Fruit fly (Drosophila melanogaster) whole organism, embryonic: ENCODE data around the gene CG15865.

ENCODE experiments used
- Awh ChIP-seq: fragments of 200-800 bp; sonication (Bioruptor generic); IDR thresholded peaks from 2 replicates; pipeline ENCODE4, ENCODE4 v1.3.6; 2022; ENCODE audit warnings: missing biosample characterization, missing genetic modification characterization
- CG10274 ChIP-seq: fragments of 200-800 bp; sonication (Bioruptor generic); optimal IDR thresholded peaks from 3 replicates; lab custom pipeline; 2017; ENCODE audit warnings: missing biosample characterization, mild to moderate bottlenecking, missing genetic modification characterization
- CG10321 ChIP-seq: fragments of 200-800 bp; sonication (Bioruptor generic); IDR thresholded peaks from 2 replicates; pipeline ENCODE4 v1.3.6; 2022; ENCODE audit warnings: missing biosample characterization, missing genetic modification characterization
- CG11504 ChIP-seq: fragments of 200-800 bp; sonication (Bioruptor generic); optimal IDR thresholded peaks from 3 replicates; lab custom pipeline; 2019; ENCODE audit warnings: missing biosample characterization, mild to moderate bottlenecking, missing genetic modification characterization, moderate library complexity
- CG11695 ChIP-seq: fragments of 200-800 bp; sonication (Bioruptor generic); IDR thresholded peaks from 3 replicates; pipeline ENCODE4 v1.3.6; 2022; ENCODE audit warnings: missing biosample characterization, missing genetic modification characterization
- CG11723 ChIP-seq: fragments of 200-800 bp; sonication (Bioruptor generic); optimal IDR thresholded peaks from 2 replicates; lab custom pipeline; 2017; ENCODE audit warnings: missing biosample characterization, mild to moderate bottlenecking, missing genetic modification characterization
- CG12942 ChIP-seq: fragments of 200-800 bp; sonication (Bioruptor generic); optimal IDR thresholded peaks from 3 replicates; lab custom pipeline; 2016; ENCODE audit warnings: missing biosample characterization, missing genetic modification characterization
- CG14441 ChIP-seq: fragments of 200-800 bp; sonication (Bioruptor generic); IDR thresholded peaks from 2 replicates; pipeline ENCODE4 v1.3.6; 2022; ENCODE audit warnings: missing biosample characterization, missing genetic modification characterization
- CG14710 ChIP-seq: fragments of 200-800 bp; sonication (Bioruptor generic); optimal IDR thresholded peaks from 3 replicates; lab custom pipeline; 2019; ENCODE audit warnings: missing biosample characterization, mild to moderate bottlenecking, missing genetic modification characterization, moderate library complexity
- CG14965 ChIP-seq: fragments of 200-800 bp; sonication (Bioruptor generic); optimal IDR thresholded peaks from 2 replicates; lab custom pipeline; 2016; ENCODE audit warnings: missing biosample characterization, missing genetic modification characterization, borderline replicate concordance
- CG15073 ChIP-seq: fragments of 200-800 bp; sonication (Bioruptor generic); optimal IDR thresholded peaks from 2 replicates; lab custom pipeline; 2016; ENCODE audit warnings: missing biosample characterization, missing genetic modification characterization
- CG1647 ChIP-seq: fragments of 200-800 bp; sonication (Bioruptor generic); optimal IDR thresholded peaks from 3 replicates; lab custom pipeline; 2016; ENCODE audit warnings: missing biosample characterization, missing genetic modification characterization
- CG16779 ChIP-seq: fragments of 200-800 bp; sonication (Bioruptor generic); IDR thresholded peaks from 2 replicates; pipeline ENCODE4 v1.3.6; 2022; ENCODE audit warnings: missing biosample characterization, missing genetic modification characterization
- CG17829 ChIP-seq: fragments of 200-800 bp; optimal IDR thresholded peaks from 2 replicates; lab custom pipeline; 2019; ENCODE audit warnings: missing biosample characterization, mild to moderate bottlenecking, missing genetic modification characterization, moderate library complexity
- CG17912 ChIP-seq: fragments of 200-800 bp; sonication (Bioruptor generic); optimal IDR thresholded peaks from 2 replicates; lab custom pipeline; 2018; ENCODE audit warnings: missing biosample characterization, mild to moderate bottlenecking, missing genetic modification characterization
- CG1792 ChIP-seq: fragments of 200-800 bp; sonication (Bioruptor generic); optimal IDR thresholded peaks from 2 replicates; lab custom pipeline; 2016; ENCODE audit warnings: missing biosample characterization, missing genetic modification characterization
- CG2712 ChIP-seq: fragments of 200-800 bp; optimal IDR thresholded peaks from 3 replicates; lab custom pipeline; 2019; ENCODE audit warnings: missing biosample characterization, mild to moderate bottlenecking, missing genetic modification characterization, moderate library complexity
- CG31224 ChIP-seq: fragments of 200-800 bp; sonication (Bioruptor generic); IDR thresholded peaks from 2 replicates; pipeline ENCODE4 v1.3.6; 2022; ENCODE audit warnings: missing biosample characterization, missing genetic modification characterization
- CG34224 ChIP-seq: fragments of 200-800 bp; sonication (Bioruptor generic); IDR thresholded peaks from 3 replicates; pipeline ENCODE4 v1.3.6; 2022; ENCODE audit warnings: missing biosample characterization, missing genetic modification characterization; ENCODE audit not compliant: partially characterized antibody
- CG3726 ChIP-seq: fragments of 200-800 bp; sonication (Bioruptor generic); IDR thresholded peaks from 3 replicates; pipeline ENCODE4, ENCODE4 v1.3.6; 2022; ENCODE audit warnings: missing biosample characterization, missing genetic modification characterization
- CG5953 ChIP-seq: fragments of 200-800 bp; sonication (Bioruptor generic); IDR thresholded peaks from 2 replicates; pipeline ENCODE4 v1.3.6; 2022; ENCODE audit warnings: missing biosample characterization, missing genetic modification characterization
- CG6689 ChIP-seq: fragments of 200-800 bp; sonication (Bioruptor generic); IDR thresholded peaks from 2 replicates; pipeline ENCODE4 v1.3.6; 2022; ENCODE audit warnings: missing biosample characterization, missing genetic modification characterization
- CG7556 ChIP-seq: fragments of 200-800 bp; sonication (Bioruptor generic); optimal IDR thresholded peaks from 2 replicates; lab custom pipeline; 2017; ENCODE audit warnings: missing biosample characterization, mild to moderate bottlenecking, missing genetic modification characterization
- CG8290 ChIP-seq, 3 experiments: fragments of 200-800 bp; sonication (Bioruptor generic); optimal IDR thresholded peaks; 2 replicates each; lab custom pipeline; 2016 to 2019; ENCODE audit warnings: missing biosample characterization in 3 of 3, missing genetic modification characterization in 3 of 3, mild to moderate bottlenecking in 2 of 3, moderate library complexity in 1 of 3
- CG8388 ChIP-seq: fragments of 200-800 bp; sonication (Bioruptor generic); optimal IDR thresholded peaks from 2 replicates; lab custom pipeline; 2019; ENCODE audit warnings: missing biosample characterization, mild to moderate bottlenecking, missing genetic modification characterization, moderate library complexity
- CoRest ChIP-seq: fragments of 200-800 bp; sonication (Bioruptor generic); optimal IDR thresholded peaks from 3 replicates; lab custom pipeline; 2018; ENCODE audit warnings: missing biosample characterization, mild to moderate bottlenecking, missing genetic modification characterization, moderate library complexity
- Dip2 ChIP-seq: fragments of 200-800 bp; sonication (Bioruptor generic); IDR thresholded peaks from 2 replicates; pipeline ENCODE4 v1.3.6; 2022; ENCODE audit warnings: missing biosample characterization, missing genetic modification characterization
- Fer2 ChIP-seq: fragments of 200-800 bp; sonication (Bioruptor generic); optimal IDR thresholded peaks from 2 replicates; lab custom pipeline; 2018; ENCODE audit warnings: missing biosample characterization, mild to moderate bottlenecking, missing genetic modification characterization, moderate library complexity
- Lpt ChIP-seq: fragments of >200 bp; optimal IDR thresholded peaks from 2 replicates; lab custom pipeline; 2018; ENCODE audit warnings: missing biosample characterization, missing genetic modification characterization
- Mad ChIP-seq: fragments of 200-800 bp; sonication (Bioruptor generic); optimal IDR thresholded peaks from 2 replicates; lab custom pipeline; 2016; ENCODE audit warnings: missing biosample characterization, missing genetic modification characterization
- Side ChIP-seq: fragments of 200-800 bp; sonication (Bioruptor generic); optimal IDR thresholded peaks from 2 replicates; lab custom pipeline; 2016; ENCODE audit warnings: missing biosample characterization, missing genetic modification characterization
- aop ChIP-seq: fragments of 200-800 bp; sonication (Bioruptor generic); IDR thresholded peaks from 2 replicates; pipeline ENCODE4 v1.3.6; 2022; ENCODE audit warnings: missing biosample characterization, missing genetic modification characterization
- cas ChIP-seq: fragments of 200-800 bp; sonication (Bioruptor generic); IDR thresholded peaks from 2 replicates; pipeline ENCODE4 v1.3.6; 2022; ENCODE audit warnings: missing biosample characterization, missing genetic modification characterization
- chm ChIP-seq: fragments of 200-800 bp; sonication (Bioruptor generic); IDR thresholded peaks from 2 replicates; pipeline ENCODE4 v1.3.6; 2022; ENCODE audit warnings: missing biosample characterization, missing genetic modification characterization
- chn ChIP-seq: fragments of 200-800 bp; sonication (Bioruptor generic); optimal IDR thresholded peaks from 2 replicates; lab custom pipeline; 2016; ENCODE audit warnings: missing biosample characterization, missing genetic modification characterization
- crc ChIP-seq: fragments of 200-800 bp; sonication (Bioruptor generic); optimal IDR thresholded peaks from 2 replicates; lab custom pipeline; 2016; ENCODE audit warnings: missing biosample characterization, missing genetic modification characterization
- emc ChIP-seq: fragments of 200-800 bp; sonication (Bioruptor generic); optimal IDR thresholded peaks from 2 replicates; lab custom pipeline; 2016; ENCODE audit warnings: missing biosample characterization, missing genetic modification characterization
- eve ChIP-seq, 2 experiments: fragments of >200 bp; optimal IDR thresholded peaks; 2 replicates each; lab custom pipeline; 2017; ENCODE audit warnings: missing biosample characterization in 2 of 2, missing genetic modification characterization in 2 of 2
- exex ChIP-seq: fragments of 200-800 bp; sonication (Bioruptor generic); optimal IDR thresholded peaks from 4 replicates; lab custom pipeline; 2018; ENCODE audit warnings: missing biosample characterization, mild to moderate bottlenecking, missing genetic modification characterization, moderate library complexity
- ftz-f1 ChIP-seq: fragments of 200-800 bp; sonication (Bioruptor generic); optimal IDR thresholded peaks from 2 replicates; lab custom pipeline; 2016; ENCODE audit warnings: missing biosample characterization, missing genetic modification characterization
- gcm ChIP-seq: fragments of 200-800 bp; sonication (Bioruptor generic); optimal IDR thresholded peaks from 2 replicates; lab custom pipeline; 2019; ENCODE audit warnings: missing biosample characterization, mild to moderate bottlenecking, missing genetic modification characterization, moderate library complexity
- gsb-n ChIP-seq: fragments of 200-800 bp; sonication (Bioruptor generic); optimal IDR thresholded peaks from 3 replicates; lab custom pipeline; 2018; ENCODE audit warnings: missing biosample characterization, mild to moderate bottlenecking, missing genetic modification characterization
- kay ChIP-seq: fragments of 200-800 bp; sonication (Bioruptor generic); optimal IDR thresholded peaks from 2 replicates; lab custom pipeline; 2016; ENCODE audit warnings: missing biosample characterization, missing genetic modification characterization
- lola ChIP-seq, 3 experiments: fragments of >200 bp in 2 of 3; fragments of 200-800 bp in 1 of 3; sonication (Bioruptor generic) in 1 of 3; optimal IDR thresholded peaks; 2 replicates each; lab custom pipeline; 2017 to 2019; ENCODE audit warnings: missing biosample characterization in 3 of 3, missing genetic modification characterization in 3 of 3, mild to moderate bottlenecking in 1 of 3, moderate library complexity in 1 of 3
- pnt ChIP-seq: fragments of 200-800 bp; sonication (Bioruptor generic); optimal IDR thresholded peaks from 3 replicates; lab custom pipeline; 2016; ENCODE audit warnings: missing biosample characterization, missing genetic modification characterization
- sd ChIP-seq: fragments of 200-800 bp; sonication (Bioruptor generic); optimal IDR thresholded peaks from 3 replicates; lab custom pipeline; 2018; ENCODE audit warnings: missing biosample characterization, mild to moderate bottlenecking, missing genetic modification characterization, moderate library complexity
- sisA ChIP-seq: fragments of 200-800 bp; sonication (Bioruptor generic); IDR thresholded peaks from 2 replicates; pipeline ENCODE4 v1.3.6; 2022; ENCODE audit warnings: missing biosample characterization, missing genetic modification characterization
- sr ChIP-seq: fragments of 200-800 bp; sonication (Bioruptor generic); IDR thresholded peaks from 3 replicates; pipeline ENCODE4 v1.3.6; 2022; ENCODE audit warnings: missing biosample characterization, missing genetic modification characterization
- stc ChIP-seq: fragments of 200-800 bp; sonication (Bioruptor generic); IDR thresholded peaks from 2 replicates; pipeline ENCODE4 v1.3.6; 2022; ENCODE audit warnings: missing biosample characterization, missing genetic modification characterization
- trem ChIP-seq: fragments of 200-800 bp; optimal IDR thresholded peaks from 3 replicates; lab custom pipeline; 2019; ENCODE audit warnings: missing biosample characterization, mild to moderate bottlenecking, missing genetic modification characterization, moderate library complexity
- zen ChIP-seq: fragments of 200-800 bp; sonication (Bioruptor generic); optimal IDR thresholded peaks from 3 replicates; lab custom pipeline; 2018; ENCODE audit warnings: missing biosample characterization, mild to moderate bottlenecking, missing genetic modification characterization, moderate library complexity
- zfh2 ChIP-seq: fragments of 200-800 bp; sonication (Bioruptor generic); optimal IDR thresholded peaks from 2 replicates; lab custom pipeline; 2016; ENCODE audit warnings: missing biosample characterization, missing genetic modification characterization

CG15865 gene

DNA sequence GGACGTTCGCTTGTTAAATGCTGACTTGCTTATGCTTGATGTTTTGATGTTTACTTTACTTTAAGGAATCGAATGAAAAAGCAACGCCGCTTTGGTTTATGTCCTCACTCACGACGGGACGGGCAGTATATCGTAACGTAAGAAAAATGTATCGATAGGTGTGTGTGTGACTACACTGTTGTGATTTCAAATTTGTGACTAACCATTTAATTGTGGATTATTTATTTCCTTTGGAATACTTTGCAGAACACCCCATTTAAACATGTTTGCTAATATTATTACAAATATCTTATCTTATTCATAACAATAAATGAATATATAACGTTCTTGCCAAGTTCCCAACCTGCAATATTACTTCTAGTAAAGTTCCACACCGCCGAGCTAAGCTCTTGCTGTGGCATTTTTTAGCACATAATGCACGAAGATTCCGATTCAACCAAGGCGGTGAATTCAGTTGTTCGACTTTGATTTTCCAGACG, 9.3 kb downstream of the CG15865 start, which contains the start of the genes Nemp and r (continued):
- TF ChIP-seq ftz-f1 (no peak), sisA (GFP tag; lab: Robert Waterston, UW) (no peak), CG14965 (GFP tag; lab: Kevin White, UChicago) (no peak), Fer2 (tag; lab: Kevin White, UChicago) (no peak), trem (peak; percentile 24), exex (tag; lab: Kevin White, UChicago) (no peak), CG10274 (GFP tag; lab: Kevin White, UChicago) (no peak), CG31224 (GFP tag; lab: Robert Waterston, UW) (no peak), Mad (GFP tag; lab: Kevin White, UChicago) (no peak), CG16779 (GFP tag; lab: Robert Waterston, UW) (no peak), Awh (GFP tag; lab: Robert Waterston, UW) (no peak), CG14710 (peak; percentile 71), CoRest (tag; lab: Kevin White, UChicago) (peak; percentile 38), CG6689 (GFP tag; lab: Robert Waterston, UW) (no peak), Dip2 (GFP tag; lab: Robert Waterston, UW) (no peak), CG5953 (GFP tag; lab: Robert Waterston, UW) (no peak), eve (GFP tag; optimal IDR thresholded peaks at IDR 0.05; lab: Kevin White, UChicago) (no peak), Lpt (GFP tag; lab: Kevin White, UChicago) (no peak), CG15073 (GFP tag; lab: Kevin White, UChicago) (no peak), sr (GFP tag; lab: Robert Waterston, UW) (no peak), CG17912 (no peak), CG2712 (tag; lab: Kevin White, UChicago) (peak; percentile 33), gsb-n (tag; lab: Kevin White, UChicago) (no peak), CG14441 (no peak), crc (GFP tag; lab: Kevin White, UChicago) (no peak), CG11504 (tag; lab: Kevin White, UChicago) (peak; percentile 24), CG12942 (no peak), CG8388 (GFP tag; lab: Kevin White, UChicago) (no peak), pnt (GFP tag; lab: Kevin White, UChicago) (no peak), CG11695 (no peak), CG7556 (GFP tag; lab: Kevin White, UChicago) (no peak), CG1792 (GFP tag; lab: Kevin White, UChicago) (no peak), Side (GFP tag; lab: Kevin White, UChicago) (no peak), lola (GFP tag; optimal IDR thresholded peaks at IDR 0.05; lab: Kevin White, UChicago) (no peak), cas (no peak), chm (GFP tag; lab: Robert Waterston, UW) (no peak), aop (GFP tag; lab: Robert Waterston, UW) (no peak), CG10321 (GFP tag; lab: Robert Waterston, UW) (no peak), kay (no peak), CG11723 (GFP tag; lab: Kevin White, UChicago) (no peak), CG3726 (no peak), CG17829 (tag; lab: Kevin White, UChicago) (no peak), sd (tag; lab: Kevin White, UChicago) (peak; percentile 39), CG8290 (GFP tag; optimal IDR thresholded peaks at IDR 0.05; lab: Kevin White, UChicago) (peak; percentile 30), CG8290 (tag; optimal IDR thresholded peaks at IDR 0.05; lab: Kevin White, UChicago) (no peak), chn (GFP tag; lab: Kevin White, UChicago) (no peak), emc (GFP tag; lab: Kevin White, UChicago) (no peak), stc (no peak), zfh2 (GFP tag; lab: Kevin White, UChicago) (no peak), CG1647 (GFP tag; lab: Kevin White, UChicago) (no peak), zen (tag; lab: Kevin White, UChicago) (no peak), gcm (no peak), CG34224 (GFP tag; lab: Robert Waterston, UW) (0 out of 3 replicates have a peak, but pooled peaks have one; percentile 19)
